Worm (Caenorhabditis elegans) whole organism, L1 larva: ENCODE results near the gene C15H11.11.
A peak's percentile ranks its signal among the peaks of the same experiment; 100 is the strongest.

ENCODE experiments used
- C04F5.9 ChIP-seq: sonication (generic microtip); optimal IDR thresholded peaks from 2 replicates; lab custom pipeline; 2016; ENCODE audit warnings: missing genetic modification characterization, missing compliant biosample characterization
- C34B4.2 ChIP-seq: sonication (generic microtip); optimal IDR thresholded peaks from 2 replicates; lab custom pipeline; 2017; ENCODE audit warnings: mild to moderate bottlenecking, missing genetic modification characterization, missing compliant biosample characterization
- F16B12.6 ChIP-seq: fragments of 150-350 bp; optimal IDR thresholded peaks from 2 replicates; lab custom pipeline; 2014; ENCODE audit warnings: missing biosample characterization, missing genetic modification characterization
- aha-1 ChIP-seq: fragments of 150-350 bp; optimal IDR thresholded peaks from 2 replicates; lab custom pipeline; 2014; ENCODE audit warnings: missing biosample characterization, missing genetic modification characterization
- blmp-1 ChIP-seq: fragments of 150-350 bp; optimal IDR thresholded peaks from 2 replicates; lab custom pipeline; 2014; ENCODE audit warnings: missing biosample characterization, missing genetic modification characterization
- ceh-63 ChIP-seq: fragments of 200-800 bp; sonication (Bioruptor generic); optimal IDR thresholded peaks from 2 replicates; lab custom pipeline; 2018; ENCODE audit warnings: mild to moderate bottlenecking, missing genetic modification characterization, missing compliant biosample characterization
- ceh-8 ChIP-seq: fragments of 200-800 bp; sonication (Bioruptor generic); optimal IDR thresholded peaks from 2 replicates; lab custom pipeline; 2018; ENCODE audit warnings: mild to moderate bottlenecking, missing genetic modification characterization, moderate library complexity, missing compliant biosample characterization
- ceh-82 ChIP-seq, 3 experiments: fragments of 150-350 bp in 1 of 3; sonication (generic microtip) in 2 of 3; optimal IDR thresholded peaks; 2 replicates each; lab custom pipeline; 2014 to 2017; ENCODE audit warnings: missing biosample characterization in 3 of 3, missing genetic modification characterization in 3 of 3
- ceh-88 ChIP-seq: fragments of 200-800 bp; sonication (Bioruptor generic); IDR thresholded peaks from 2 replicates; pipeline ENCODE4 v1.3.6; 2022; ENCODE audit warnings: missing genetic modification characterization, missing compliant biosample characterization
- ceh-90 ChIP-seq: sonication (generic microtip); optimal IDR thresholded peaks from 2 replicates; lab custom pipeline; 2016; ENCODE audit warnings: missing genetic modification characterization, missing compliant biosample characterization
- dpl-1 ChIP-seq, 3 experiments: fragments of 150-350 bp in 2 of 3; sonication (generic microtip) in 1 of 3; optimal IDR thresholded peaks; 2 replicates each; lab custom pipeline; 2014 to 2017; ENCODE audit warnings: missing biosample characterization in 3 of 3, missing genetic modification characterization in 3 of 3, missing genetic modification reagents in 3 of 3
- dsc-1 ChIP-seq: sonication (generic microtip); optimal IDR thresholded peaks from 2 replicates; lab custom pipeline; 2016; ENCODE audit warnings: mild to moderate bottlenecking, missing genetic modification characterization, missing compliant biosample characterization
- efl-3 ChIP-seq: fragments of 200-800 bp; sonication (Bioruptor generic); optimal IDR thresholded peaks from 2 replicates; lab custom pipeline; 2018; ENCODE audit warnings: mild to moderate bottlenecking, missing genetic modification characterization, missing compliant biosample characterization
- egl-13 ChIP-seq: sonication (generic microtip); optimal IDR thresholded peaks from 2 replicates; lab custom pipeline; 2016; ENCODE audit warnings: missing genotype, missing genetic modification reagents, missing genetic modification characterization, missing compliant biosample characterization
- elt-2 ChIP-seq: sonication (generic microtip); optimal IDR thresholded peaks from 2 replicates; lab custom pipeline; 2016; ENCODE audit warnings: missing genetic modification characterization, mild to moderate bottlenecking, inconsistent platforms, missing compliant biosample characterization, missing genetic modification reagents
- ets-5 ChIP-seq: fragments of 200-800 bp; sonication (Bioruptor generic); IDR thresholded peaks from 2 replicates; pipeline ENCODE4 v1.3.6; 2022; ENCODE audit warnings: missing genetic modification characterization, missing compliant biosample characterization
- fkh-10 ChIP-seq: sonication (generic microtip); optimal IDR thresholded peaks from 2 replicates; lab custom pipeline; 2017; ENCODE audit warnings: missing biosample characterization, missing genetic modification reagents, missing genetic modification characterization
- fkh-4 ChIP-seq: sonication (generic microtip); optimal IDR thresholded peaks from 2 replicates; lab custom pipeline; 2016; ENCODE audit warnings: missing compliant biosample characterization, missing genetic modification characterization, borderline replicate concordance
- fkh-8 ChIP-seq: sonication (generic microtip); optimal IDR thresholded peaks from 2 replicates; lab custom pipeline; 2016; ENCODE audit warnings: mild to moderate bottlenecking, missing genetic modification characterization, missing compliant biosample characterization
- fos-1 ChIP-seq: fragments of 150-350 bp; optimal IDR thresholded peaks from 2 replicates; lab custom pipeline; 2014; ENCODE audit warnings: missing biosample characterization, missing genetic modification characterization
- jun-1 ChIP-seq: fragments of 150-350 bp; optimal IDR thresholded peaks from 2 replicates; lab custom pipeline; 2014; ENCODE audit warnings: missing biosample characterization, missing genetic modification reagents, missing genetic modification characterization
- lin-13 ChIP-seq: fragments of 150-350 bp; optimal IDR thresholded peaks from 2 replicates; lab custom pipeline; 2014; ENCODE audit warnings: missing biosample characterization, missing genetic modification reagents, missing genetic modification characterization
- lin-15B ChIP-seq: fragments of 150-350 bp; sonication (generic microtip); optimal IDR thresholded peaks from 3 replicates; lab custom pipeline; 2014; ENCODE audit warnings: missing biosample characterization, missing genetic modification characterization
- lin-35 ChIP-seq, 2 experiments: fragments of 150-350 bp; optimal IDR thresholded peaks; 2 replicates each; lab custom pipeline; 2014; ENCODE audit warnings: missing biosample characterization in 2 of 2, missing genetic modification characterization in 2 of 2, missing genetic modification reagents in 2 of 2
- lir-3 ChIP-seq: sonication (generic microtip); optimal IDR thresholded peaks from 2 replicates; lab custom pipeline; 2016; ENCODE audit warnings: mild to moderate bottlenecking, missing genetic modification characterization, moderate library complexity, missing compliant biosample characterization; ENCODE audit not compliant: poor library complexity
- lsy-2 ChIP-seq, 2 experiments: fragments of 150-350 bp; optimal IDR thresholded peaks; 2 replicates each; lab custom pipeline; 2014; ENCODE audit warnings: missing biosample characterization in 2 of 2, missing genetic modification characterization in 2 of 2
- mdl-1 ChIP-seq, 2 experiments: fragments of 150-350 bp; optimal IDR thresholded peaks; 2 replicates each; lab custom pipeline; 2014 to 2017; ENCODE audit warnings: missing biosample characterization in 2 of 2, missing genetic modification characterization in 2 of 2, inconsistent platforms in 1 of 2
- mep-1 ChIP-seq: fragments of 150-350 bp; optimal IDR thresholded peaks from 2 replicates; lab custom pipeline; 2014; ENCODE audit warnings: missing biosample characterization, missing genetic modification characterization
- nhr-11 ChIP-seq: fragments of 150-350 bp; optimal IDR thresholded peaks from 2 replicates; lab custom pipeline; 2014; ENCODE audit warnings: missing biosample characterization, missing genetic modification characterization
- nhr-237 ChIP-seq: fragments of 150-350 bp; optimal IDR thresholded peaks from 2 replicates; lab custom pipeline; 2014; ENCODE audit warnings: missing biosample characterization, missing genetic modification characterization
- nhr-28 ChIP-seq: fragments of 150-350 bp; optimal IDR thresholded peaks from 2 replicates; lab custom pipeline; 2014; ENCODE audit warnings: missing biosample characterization, missing genetic modification characterization
- nhr-71 ChIP-seq: sonication (generic microtip); optimal IDR thresholded peaks from 2 replicates; lab custom pipeline; 2016; ENCODE audit warnings: mild to moderate bottlenecking, missing genetic modification characterization, moderate library complexity, missing compliant biosample characterization
- nhr-84 ChIP-seq: sonication (generic microtip); optimal IDR thresholded peaks from 2 replicates; lab custom pipeline; 2017; ENCODE audit warnings: missing biosample characterization, missing genetic modification characterization
- nhr-85 ChIP-seq: sonication (generic microtip); peaks from one replicate; lab custom pipeline; 2016; ENCODE audit warnings: missing genetic modification characterization, inconsistent platforms, missing compliant biosample characterization
- nhr-90 ChIP-seq: sonication (generic microtip); optimal IDR thresholded peaks from 2 replicates; lab custom pipeline; 2016; ENCODE audit warnings: mild to moderate bottlenecking, missing genetic modification characterization, missing compliant biosample characterization; ENCODE audit not compliant: poor library complexity
- pax-3 ChIP-seq: fragments of 200-800 bp; sonication (Bioruptor generic); optimal IDR thresholded peaks from 2 replicates; lab custom pipeline; 2018; ENCODE audit warnings: mild to moderate bottlenecking, missing genetic modification characterization, moderate library complexity, missing compliant biosample characterization
- pqm-1 ChIP-seq: sonication (generic microtip); optimal IDR thresholded peaks from 3 replicates; lab custom pipeline; 2017; ENCODE audit warnings: missing biosample characterization, missing genetic modification characterization
- rnt-1 ChIP-seq: sonication (generic microtip); optimal IDR thresholded peaks from 2 replicates; lab custom pipeline; 2016; ENCODE audit warnings: mild to moderate bottlenecking, missing genetic modification characterization, moderate library complexity, missing compliant biosample characterization
- snu-23 ChIP-seq: sonication (generic microtip); optimal IDR thresholded peaks from 2 replicates; lab custom pipeline; 2016; ENCODE audit warnings: missing genetic modification characterization, missing compliant biosample characterization
- sox-4 ChIP-seq: sonication (generic microtip); optimal IDR thresholded peaks from 2 replicates; lab custom pipeline; 2016; ENCODE audit warnings: missing genetic modification characterization, missing compliant biosample characterization
- sptf-1 ChIP-seq: fragments of 150-350 bp; optimal IDR thresholded peaks from 2 replicates; lab custom pipeline; 2014; ENCODE audit warnings: missing biosample characterization, missing genetic modification characterization
- swsn-7 ChIP-seq: sonication (generic microtip); optimal IDR thresholded peaks from 2 replicates; lab custom pipeline; 2016; ENCODE audit warnings: missing genetic modification characterization, missing compliant biosample characterization
- tlp-1 ChIP-seq: fragments of 150-350 bp; optimal IDR thresholded peaks from 2 replicates; lab custom pipeline; 2014; ENCODE audit warnings: missing biosample characterization, missing genetic modification characterization
- unc-130 ChIP-seq: fragments of 150-350 bp; optimal IDR thresholded peaks from 2 replicates; lab custom pipeline; 2017; ENCODE audit warnings: missing biosample characterization, missing genetic modification characterization, inconsistent platforms
- unc-98 ChIP-seq: fragments of 200-800 bp; sonication (Bioruptor generic); IDR thresholded peaks from 2 replicates; pipeline ENCODE4 v1.3.6; 2022; ENCODE audit warnings: missing genetic modification characterization, missing compliant biosample characterization
- zag-1 ChIP-seq: fragments of 150-350 bp; optimal IDR thresholded peaks from 2 replicates; lab custom pipeline; 2014; ENCODE audit warnings: missing biosample characterization, missing genetic modification characterization
- zip-4 ChIP-seq: fragments of 200-800 bp; sonication (Bioruptor generic); optimal IDR thresholded peaks from 2 replicates; lab custom pipeline; 2018; ENCODE audit warnings: mild to moderate bottlenecking, missing genetic modification characterization, moderate library complexity, missing compliant biosample characterization
- ztf-4 ChIP-seq: fragments of 150-350 bp; optimal IDR thresholded peaks from 2 replicates; lab custom pipeline; 2014; ENCODE audit warnings: missing biosample characterization, missing genetic modification characterization

C15H11.11 gene

DNA sequence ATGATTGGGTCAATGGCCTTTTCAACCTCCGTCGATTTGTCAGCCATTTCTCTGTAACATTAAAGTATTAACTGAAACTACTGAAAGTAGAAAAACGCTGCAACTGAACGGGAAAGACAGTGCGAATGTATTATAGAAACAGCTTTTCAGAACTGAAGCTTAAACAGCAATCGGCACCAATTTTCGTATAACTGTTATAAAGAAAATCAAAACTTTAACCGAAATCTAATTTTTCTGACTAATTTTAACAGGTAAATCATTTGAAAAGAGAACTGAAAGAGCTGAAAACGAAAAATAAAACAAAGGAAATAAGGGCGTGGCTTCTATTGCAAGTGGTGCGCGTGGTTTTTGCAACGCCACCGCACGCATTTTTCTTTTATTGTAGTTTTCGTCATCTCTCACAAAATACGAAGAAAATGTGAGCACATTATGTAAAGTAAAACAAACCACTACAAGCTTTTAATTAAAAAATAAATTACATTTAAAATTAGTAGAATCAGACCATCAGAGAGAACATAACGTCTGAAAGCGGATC lies 9.7 kb downstream of the C15H11.11 start, which contains the start of gene rrsr-1 (continued):
- TF ChIP-seq jun-1 (no peak), sptf-1 (tag; lab: Kevin White, UChicago) (no peak), ceh-63 (GFP tag; lab: Kevin White, UChicago) (no peak), lin-15B (tag; lab: Kevin White, UChicago) (no peak), blmp-1 (tag; lab: Kevin White, UChicago) (peak; percentile 21), nhr-71 (tag; lab: Kevin White, UChicago) (no peak), fkh-8 (tag; lab: Kevin White, UChicago) (no peak), lin-35 (GFP tag; optimal IDR thresholded peaks at IDR 0.05; lab: Kevin White, UChicago) (peak in 1 of 2 experiments; percentile 54), lsy-2 (tag; optimal IDR thresholded peaks at IDR 0.05; lab: Kevin White, UChicago) (peak in 1 of 2 experiments; percentile 40), ceh-8 (no peak), unc-98 (GFP tag; lab: Robert Waterston, UW) (no peak), nhr-90 (tag; lab: Kevin White, UChicago) (peak; percentile 60), zip-4 (GFP tag; lab: Kevin White, UChicago) (no peak), lir-3 (peak; percentile 15), dsc-1 (tag; lab: Kevin White, UChicago) (peak; percentile 36), dpl-1 (GFP tag; optimal IDR thresholded peaks at IDR 0.05; lab: Kevin White, UChicago) (peak; percentile 35 to 47 (median 41)), snu-23 (GFP tag; lab: Kevin White, UChicago) (no peak), F16B12.6 (tag; lab: Kevin White, UChicago) (no peak), rnt-1 (peak; percentile 78), ceh-88 (no peak), nhr-85 (tag; lab: Kevin White, UChicago) (no peak), zag-1 (no peak), nhr-237 (tag; lab: Kevin White, UChicago) (no peak), fkh-10 (no peak), nhr-84 (no peak), pax-3 (peak; percentile 25), mdl-1 (tag; optimal IDR thresholded peaks at IDR 0.05; lab: Kevin White, UChicago) (no peak), egl-13 (tag; lab: Kevin White, UChicago) (no peak), elt-2 (tag; lab: Kevin White, UChicago) (no peak), mep-1 (no peak), unc-130 (tag; lab: Kevin White, UChicago) (peak; percentile 75), C04F5.9 (no peak), fkh-4 (tag; lab: Kevin White, UChicago) (no peak), lin-13 (no peak)

DNA sequence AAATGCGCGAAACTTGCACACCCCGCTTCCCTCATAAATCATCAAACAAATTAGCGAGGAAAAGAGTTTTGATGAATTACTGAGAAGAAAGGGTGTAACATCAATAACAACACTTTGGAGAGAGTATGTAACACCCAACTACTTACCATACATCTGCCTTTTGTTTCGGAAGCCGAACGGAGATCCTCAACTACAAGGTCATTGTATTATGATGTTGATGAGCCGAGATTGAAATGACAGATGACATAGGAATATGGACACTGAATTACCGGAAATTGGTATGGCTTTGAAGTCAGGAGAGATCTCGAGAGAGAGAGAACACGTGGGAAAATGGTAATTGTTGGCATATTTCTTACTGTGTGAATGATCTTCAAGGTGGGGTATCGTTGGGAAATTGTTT lies 10.7 kb downstream of the C15H11.11 start:
- TF ChIP-seq ceh-90 (tag; lab: Kevin White, UChicago) (no peak), fkh-10 (no peak)

DNA sequence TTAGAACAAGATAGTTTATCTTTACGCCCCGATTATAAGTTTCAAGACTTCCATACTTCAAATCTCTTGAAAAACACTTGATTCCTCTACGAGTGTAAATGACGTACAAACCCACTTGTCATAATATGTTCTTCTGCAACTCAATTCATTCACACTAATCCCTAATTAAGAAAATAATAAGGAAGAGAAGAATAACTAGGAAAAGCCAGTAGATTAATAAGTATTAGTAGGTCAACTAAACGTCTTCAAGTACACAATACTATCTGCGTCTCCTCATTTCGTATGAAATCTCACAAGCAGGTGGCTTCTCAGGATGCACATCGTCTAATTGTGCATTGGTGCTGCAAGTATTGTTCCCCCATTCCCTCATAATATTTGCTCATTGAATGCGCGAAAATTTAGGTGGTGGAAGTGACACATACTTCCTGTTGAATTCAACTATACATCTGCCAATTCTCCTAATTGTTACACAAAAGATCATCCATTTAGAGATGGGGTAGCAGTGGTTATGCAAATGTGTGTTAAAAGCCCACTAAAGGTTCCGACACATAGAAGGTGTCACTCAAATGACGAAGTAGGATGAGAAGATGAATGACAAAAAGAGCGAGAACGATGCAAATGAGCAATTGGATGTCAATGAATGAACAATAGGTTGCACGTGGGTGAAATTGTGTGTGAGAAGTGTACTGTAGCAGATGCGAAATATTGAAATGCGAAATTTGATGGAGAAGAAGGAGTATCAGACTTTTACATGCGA lies 11.9 kb downstream of the C15H11.11 start:
- TF ChIP-seq C34B4.2 (tag; lab: Kevin White, UChicago) (no peak), ceh-88 (no peak), nhr-28 (tag; lab: Kevin White, UChicago) (no peak), nhr-237 (tag; lab: Kevin White, UChicago) (no peak), nhr-11 (tag; lab: Kevin White, UChicago) (no peak), swsn-7 (tag; lab: Kevin White, UChicago) (no peak), sox-4 (peak; percentile 3), pqm-1 (tag; lab: Kevin White, UChicago) (no peak), snu-23 (GFP tag; lab: Kevin White, UChicago) (no peak), F16B12.6 (tag; lab: Kevin White, UChicago) (no peak), nhr-85 (tag; lab: Kevin White, UChicago) (no peak), ceh-82 (tag; optimal IDR thresholded peaks at IDR 0.05; lab: Kevin White, UChicago) (no peak), aha-1 (tag; lab: Kevin White, UChicago) (no peak), pax-3 (peak; percentile 77), dsc-1 (tag; lab: Kevin White, UChicago) (peak; percentile 96), ztf-4 (tag; lab: Kevin White, UChicago) (no peak), ets-5 (GFP tag; lab: Robert Waterston, UW) (no peak), tlp-1 (tag; lab: Kevin White, UChicago) (no peak), ceh-63 (GFP tag; lab: Kevin White, UChicago) (no peak), nhr-84 (no peak), C04F5.9 (no peak), efl-3 (GFP tag; lab: Kevin White, UChicago) (no peak), mdl-1 (tag; optimal IDR thresholded peaks at IDR 0.05; lab: Kevin White, UChicago) (no peak), fos-1 (tag; lab: Kevin White, UChicago) (no peak)
